Fruit fly (Drosophila melanogaster) whole organism, embryonic: ENCODE results near the gene Elo68alpha.

Source experiments
- Antp ChIP-seq: fragments of 200-800 bp; sonication (Bioruptor generic); optimal IDR thresholded peaks from 3 replicates; lab custom pipeline; 2016; ENCODE audit warnings: missing biosample characterization, missing genetic modification characterization
- CG1024 ChIP-seq: fragments of 200-800 bp; sonication (Bioruptor generic); IDR thresholded peaks from 2 replicates; pipeline ENCODE4 v1.3.6; 2022; ENCODE audit warnings: missing biosample characterization, missing genetic modification characterization
- CG14441 ChIP-seq: fragments of 200-800 bp; sonication (Bioruptor generic); IDR thresholded peaks from 2 replicates; pipeline ENCODE4 v1.3.6; 2022; ENCODE audit warnings: missing biosample characterization, missing genetic modification characterization
- CG1647 ChIP-seq: fragments of 200-800 bp; sonication (Bioruptor generic); optimal IDR thresholded peaks from 3 replicates; lab custom pipeline; 2016; ENCODE audit warnings: missing biosample characterization, missing genetic modification characterization
- CG18262 ChIP-seq: fragments of 200-800 bp; optimal IDR thresholded peaks from 3 replicates; lab custom pipeline; 2019; ENCODE audit warnings: missing biosample characterization, mild to moderate bottlenecking, missing genetic modification characterization, moderate library complexity
- CG2116 ChIP-seq: fragments of 200-800 bp; sonication (Bioruptor generic); optimal IDR thresholded peaks from 3 replicates; lab custom pipeline; 2018; ENCODE audit warnings: missing biosample characterization, mild to moderate bottlenecking, missing genetic modification characterization
- CG2712 ChIP-seq: fragments of 200-800 bp; optimal IDR thresholded peaks from 3 replicates; lab custom pipeline; 2019; ENCODE audit warnings: missing biosample characterization, mild to moderate bottlenecking, missing genetic modification characterization, moderate library complexity
- CG30020 ChIP-seq: fragments of 200-800 bp; optimal IDR thresholded peaks from 2 replicates; lab custom pipeline; 2019; ENCODE audit warnings: missing biosample characterization, mild to moderate bottlenecking, missing genetic modification characterization, moderate library complexity
- CG31365 ChIP-seq: fragments of 200-800 bp; sonication (Bioruptor generic); optimal IDR thresholded peaks from 2 replicates; lab custom pipeline; 2018; ENCODE audit warnings: missing biosample characterization, mild to moderate bottlenecking, missing genetic modification characterization
- CG32767 ChIP-seq: fragments of 200-800 bp; sonication (Bioruptor generic); IDR thresholded peaks from 2 replicates; pipeline ENCODE4 v1.3.6; 2022; ENCODE audit warnings: missing biosample characterization, missing genetic modification characterization
- CG34224 ChIP-seq: fragments of 200-800 bp; sonication (Bioruptor generic); IDR thresholded peaks from 3 replicates; pipeline ENCODE4 v1.3.6; 2022; ENCODE audit warnings: missing biosample characterization, missing genetic modification characterization; ENCODE audit not compliant: partially characterized antibody
- CG6272 ChIP-seq: fragments of 200-800 bp; sonication (Bioruptor generic); IDR thresholded peaks from 2 replicates; pipeline ENCODE4 v1.3.6; 2022; ENCODE audit warnings: missing biosample characterization, missing genetic modification characterization
- CG6654 ChIP-seq: fragments of 200-800 bp; sonication (Bioruptor generic); optimal IDR thresholded peaks from 2 replicates; lab custom pipeline; 2017; ENCODE audit warnings: missing biosample characterization, mild to moderate bottlenecking, missing genetic modification characterization
- CG6683 ChIP-seq: fragments of 200-800 bp; sonication (Bioruptor generic); optimal IDR thresholded peaks from 2 replicates; lab custom pipeline; 2017; ENCODE audit warnings: missing biosample characterization, mild to moderate bottlenecking, missing genetic modification characterization, missing genetic modification reagents
- CG7357 ChIP-seq: fragments of 200-800 bp; sonication (Bioruptor generic); IDR thresholded peaks from 3 replicates; pipeline ENCODE4 v1.3.6; 2022; ENCODE audit warnings: missing biosample characterization, missing genetic modification characterization
- CG7839 ChIP-seq: fragments of 200-800 bp; sonication (Bioruptor generic); optimal IDR thresholded peaks from 3 replicates; lab custom pipeline; 2018; ENCODE audit warnings: missing biosample characterization, mild to moderate bottlenecking, missing genetic modification characterization, moderate library complexity
- CTCF ChIP-seq: fragments of 200-800 bp; sonication (Bioruptor generic); optimal IDR thresholded peaks from 2 replicates; lab custom pipeline; 2017; ENCODE audit warnings: missing biosample characterization, mild to moderate bottlenecking, missing genetic modification characterization, moderate library complexity
- CoRest ChIP-seq: fragments of 200-800 bp; sonication (Bioruptor generic); optimal IDR thresholded peaks from 3 replicates; lab custom pipeline; 2018; ENCODE audit warnings: missing biosample characterization, mild to moderate bottlenecking, missing genetic modification characterization, moderate library complexity
- Dip3 ChIP-seq: fragments of 200-800 bp; sonication (Bioruptor generic); optimal IDR thresholded peaks from 3 replicates; lab custom pipeline; 2016; ENCODE audit warnings: missing biosample characterization, missing genetic modification characterization
- GATAe ChIP-seq: fragments of 200-800 bp; sonication (Bioruptor generic); conservative IDR thresholded peaks from 2 replicates; pipeline ENCODE4 v1.3.6; 2022; ENCODE audit warnings: missing biosample characterization, missing genetic modification characterization
- HLH3B ChIP-seq: fragments of 200-800 bp; sonication (Bioruptor generic); IDR thresholded peaks from 2 replicates; pipeline ENCODE4 v1.3.6; 2022; ENCODE audit warnings: missing biosample characterization, missing genetic modification characterization
- Med ChIP-seq: fragments of 200-800 bp; sonication (Bioruptor generic); peaks from one replicate; lab custom pipeline; 2016; ENCODE audit warnings: missing biosample characterization, missing genetic modification characterization, mild to moderate bottlenecking, inconsistent platforms, moderate library complexity
- NC2β ChIP-seq: fragments of 200-800 bp; sonication (Bioruptor generic); optimal IDR thresholded peaks from 2 replicates; lab custom pipeline; 2016; ENCODE audit warnings: missing biosample characterization, missing genetic modification characterization
- Nf-YB ChIP-seq: fragments of 200-800 bp; sonication (Bioruptor generic); optimal IDR thresholded peaks from 3 replicates; lab custom pipeline; 2019; ENCODE audit warnings: missing biosample characterization, mild to moderate bottlenecking, missing genetic modification characterization, moderate library complexity
- NfI ChIP-seq: fragments of 200-800 bp; sonication (Bioruptor generic); optimal IDR thresholded peaks from 3 replicates; lab custom pipeline; 2018; ENCODE audit warnings: missing biosample characterization, mild to moderate bottlenecking, missing genetic modification characterization, moderate library complexity
- Ravus ChIP-seq: fragments of 200-800 bp; sonication (Bioruptor generic); IDR thresholded peaks from 2 replicates; pipeline ENCODE4 v1.3.6; 2022; ENCODE audit warnings: missing biosample characterization, missing genetic modification characterization
- TFAM ChIP-seq: fragments of 200-800 bp; sonication (Bioruptor generic); optimal IDR thresholded peaks from 2 replicates; lab custom pipeline; 2017; ENCODE audit warnings: missing biosample characterization, missing genetic modification characterization, inconsistent platforms
- Usf ChIP-seq: fragments of 200-800 bp; sonication (Bioruptor generic); optimal IDR thresholded peaks from 2 replicates; lab custom pipeline; 2017; ENCODE audit warnings: missing genotype, missing biosample characterization, missing genetic modification characterization
- Vsx1 ChIP-seq: fragments of 200-800 bp; sonication (Bioruptor generic); optimal IDR thresholded peaks from 2 replicates; lab custom pipeline; 2017; ENCODE audit warnings: missing biosample characterization, mild to moderate bottlenecking, missing genetic modification characterization, missing genetic modification reagents
- ab ChIP-seq: fragments of 200-800 bp; sonication (Bioruptor generic); optimal IDR thresholded peaks from 2 replicates; lab custom pipeline; 2016; ENCODE audit warnings: missing biosample characterization, missing genetic modification characterization
- ac ChIP-seq: fragments of 200-800 bp; sonication (Bioruptor generic); optimal IDR thresholded peaks from 3 replicates; lab custom pipeline; 2017; ENCODE audit warnings: missing biosample characterization, mild to moderate bottlenecking, missing genetic modification characterization
- cas ChIP-seq: fragments of 200-800 bp; sonication (Bioruptor generic); IDR thresholded peaks from 2 replicates; pipeline ENCODE4 v1.3.6; 2022; ENCODE audit warnings: missing biosample characterization, missing genetic modification characterization
- esg ChIP-seq: fragments of 200-800 bp; sonication (Bioruptor generic); conservative IDR thresholded peaks from 2 replicates; pipeline ENCODE4 v1.3.6; 2022; ENCODE audit warnings: missing biosample characterization, missing genetic modification characterization
- ewg ChIP-seq: fragments of 200-800 bp; sonication (Bioruptor generic); optimal IDR thresholded peaks from 3 replicates; lab custom pipeline; 2017; ENCODE audit warnings: mild to moderate bottlenecking, missing biosample characterization, missing genetic modification reagents, missing genetic modification characterization
- fu2 ChIP-seq: fragments of 200-800 bp; sonication (Bioruptor generic); optimal IDR thresholded peaks from 2 replicates; lab custom pipeline; 2016; ENCODE audit warnings: missing biosample characterization, missing genetic modification characterization
- gcm2 ChIP-seq: fragments of 200-800 bp; sonication (Bioruptor generic); optimal IDR thresholded peaks from 2 replicates; lab custom pipeline; 2016; ENCODE audit warnings: missing biosample characterization, missing genetic modification characterization
- grau ChIP-seq: fragments of 200-800 bp; optimal IDR thresholded peaks from 3 replicates; lab custom pipeline; 2019; ENCODE audit warnings: missing biosample characterization, mild to moderate bottlenecking, missing genetic modification characterization, moderate library complexity
- gsb ChIP-seq: fragments of 200-800 bp; sonication (Bioruptor generic); IDR thresholded peaks from 2 replicates; pipeline ENCODE4 v1.3.6; 2022; ENCODE audit warnings: missing biosample characterization, missing genetic modification characterization
- gt ChIP-seq: fragments of 200-800 bp; sonication (Bioruptor generic); IDR thresholded peaks from 2 replicates; pipeline ENCODE4 v1.3.6; 2022; ENCODE audit warnings: missing biosample characterization, missing genetic modification characterization
- ro ChIP-seq: fragments of 200-800 bp; sonication (Bioruptor generic); IDR thresholded peaks from 2 replicates; pipeline ENCODE4 v1.3.6; 2022; ENCODE audit warnings: missing biosample characterization, missing genetic modification characterization
- sim ChIP-seq: fragments of 200-800 bp; sonication (Bioruptor generic); IDR thresholded peaks from 2 replicates; pipeline ENCODE4 v1.3.6; 2022; ENCODE audit warnings: missing biosample characterization, missing genetic modification characterization
- tio ChIP-seq: fragments of 200-800 bp; sonication (Bioruptor generic); optimal IDR thresholded peaks from 2 replicates; lab custom pipeline; 2017; ENCODE audit warnings: missing biosample characterization, missing genetic modification characterization, inconsistent platforms
- tna ChIP-seq: fragments of 200-800 bp; sonication (Bioruptor generic); IDR thresholded peaks from 2 replicates; pipeline ENCODE4 v1.3.6; 2022; ENCODE audit warnings: missing biosample characterization, missing genetic modification characterization; ENCODE audit not compliant: partially characterized antibody
- toy ChIP-seq: fragments of 200-800 bp; sonication (Bioruptor generic); IDR thresholded peaks from 2 replicates; pipeline ENCODE4 v1.3.6; 2022; ENCODE audit warnings: missing biosample characterization, missing genetic modification characterization
- trem ChIP-seq: fragments of 200-800 bp; optimal IDR thresholded peaks from 3 replicates; lab custom pipeline; 2019; ENCODE audit warnings: missing biosample characterization, mild to moderate bottlenecking, missing genetic modification characterization, moderate library complexity
- vnd ChIP-seq: fragments of 200-800 bp; sonication (Bioruptor generic); IDR thresholded peaks from 3 replicates; pipeline ENCODE4 v1.3.6; 2022; ENCODE audit warnings: missing biosample characterization, missing genetic modification characterization; ENCODE audit not compliant: partially characterized antibody
- wek ChIP-seq: fragments of 200-800 bp; sonication (Bioruptor generic); optimal IDR thresholded peaks from 3 replicates; lab custom pipeline; 2018; ENCODE audit warnings: missing biosample characterization, mild to moderate bottlenecking, missing genetic modification characterization, moderate library complexity
- wor ChIP-seq: fragments of 200-800 bp; sonication (Bioruptor generic); IDR thresholded peaks from 2 replicates; pipeline ENCODE4 v1.3.6; 2022; ENCODE audit warnings: missing biosample characterization, missing genetic modification characterization
- zen2 ChIP-seq: fragments of 200-800 bp; sonication (Bioruptor generic); IDR thresholded peaks from 3 replicates; pipeline ENCODE4 v1.3.6; 2022; ENCODE audit warnings: missing biosample characterization, missing genetic modification characterization; ENCODE audit not compliant: partially characterized antibody
- zf30C ChIP-seq: fragments of 200-800 bp; sonication (Bioruptor generic); optimal IDR thresholded peaks from 3 replicates; lab custom pipeline; 2018; ENCODE audit warnings: missing biosample characterization, mild to moderate bottlenecking, missing genetic modification characterization

The Elo68alpha gene

dm6 chr3L:11089805-11090440 is 12.9 kb downstream of the Elo68alpha start (continued):
- TF ChIP-seq CG7839 (tag; lab: Kevin White, UChicago): peak; percentile 97
- TF ChIP-seq CG30020 (tag; lab: Kevin White, UChicago): peak; percentile 72
- peak; percentile 92 for TF ChIP-seq grau (tag; lab: Kevin White, UChicago)
- TF ChIP-seq cas (GFP tag; lab: Robert Waterston, UW): no peak
- peak; percentile 62 for TF ChIP-seq gsb (GFP tag; lab: Robert Waterston, UW)
- TF ChIP-seq toy (GFP tag; lab: Robert Waterston, UW): 0 out of 2 replicates have a peak, but pooled peaks have one; percentile 8
- peak; percentile 49 for TF ChIP-seq trem
- peak; percentile 75 for TF ChIP-seq ac (GFP tag; lab: Kevin White, UChicago)
- TF ChIP-seq ab: peak; percentile 51
- peak; percentile 81 for TF ChIP-seq CG2116
- TF ChIP-seq Nf-YB (GFP tag; lab: Kevin White, UChicago): peak; percentile 83
- TF ChIP-seq CG18262: peak; percentile 98
- no peak for TF ChIP-seq GATAe (GFP tag; lab: Robert Waterston, UW)
- TF ChIP-seq tna (GFP tag; lab: Robert Waterston, UW): no peak
- peak; percentile 73 for TF ChIP-seq CG1647 (GFP tag; lab: Kevin White, UChicago)
- TF ChIP-seq wek (GFP tag; lab: Kevin White, UChicago): peak; percentile 78
- TF ChIP-seq ro (GFP tag; lab: Robert Waterston, UW): peak; percentile 71; the same call in 1 of the 2 replicates
- peak; percentile 51 for TF ChIP-seq CG6272 (GFP tag; lab: Robert Waterston, UW)
- TF ChIP-seq CG1024 (GFP tag; lab: Robert Waterston, UW): peak; percentile 84
- peak; percentile 63 for TF ChIP-seq CTCF (GFP tag; lab: Kevin White, UChicago)
- TF ChIP-seq CG34224: no peak
- peak; percentile 56 for TF ChIP-seq Usf (GFP tag; lab: Kevin White, UChicago)
- peak; percentile 39 for TF ChIP-seq CG31365 (tag; lab: Kevin White, UChicago)
- peak; percentile 91 for TF ChIP-seq gcm2 (GFP tag; lab: Kevin White, UChicago)
- peak; percentile 71 for TF ChIP-seq sim (GFP tag; lab: Robert Waterston, UW)
- peak; percentile 58 for TF ChIP-seq Antp
- TF ChIP-seq gt (GFP tag; lab: Robert Waterston, UW): peak; percentile 21; the same call in 1 of the 2 replicates
- no peak; the same call in none of the 3 replicates for TF ChIP-seq CG7357 (GFP tag; lab: Robert Waterston, UW)
- peak; percentile 86 for TF ChIP-seq Med
- TF ChIP-seq Vsx1 (GFP tag; lab: Kevin White, UChicago): peak; percentile 83
- peak; percentile 71 for TF ChIP-seq HLH3B
- TF ChIP-seq ewg (GFP tag; lab: Kevin White, UChicago): peak; percentile 86
- peak; percentile 80 for TF ChIP-seq esg (GFP tag; lab: Robert Waterston, UW)
- peak; percentile 74 for TF ChIP-seq CG32767 (GFP tag; lab: Robert Waterston, UW)
- TF ChIP-seq NC2β (GFP tag; lab: Kevin White, UChicago): peak; percentile 79
- TF ChIP-seq NfI (GFP tag; lab: Kevin White, UChicago): peak; percentile 89
- TF ChIP-seq wor: peak; percentile 86
- peak; percentile 67 for TF ChIP-seq CG6654
- peak; percentile 35 for TF ChIP-seq Dip3 (GFP tag; lab: Kevin White, UChicago)
- no peak; the same call in none of the 2 replicates for TF ChIP-seq Ravus
- no peak for TF ChIP-seq TFAM (GFP tag; lab: Kevin White, UChicago)
- peak; percentile 82 for TF ChIP-seq CG6683 (GFP tag; lab: Kevin White, UChicago)
- TF ChIP-seq zen2: no peak
- TF ChIP-seq fu2 (GFP tag; lab: Kevin White, UChicago): peak; percentile 51
- TF ChIP-seq tio (GFP tag; lab: Kevin White, UChicago): peak; percentile 95
- peak; percentile 73; the same call in 1 of the 2 replicates for TF ChIP-seq CG14441
- peak; percentile 96 for TF ChIP-seq CG2712
- TF ChIP-seq CoRest (tag; lab: Kevin White, UChicago): peak; percentile 95
- TF ChIP-seq zf30C (GFP tag; lab: Kevin White, UChicago): no peak
- peak; percentile 50; the same call in 1 of the 3 replicates for TF ChIP-seq vnd (GFP tag; lab: Robert Waterston, UW)
